Worm (Caenorhabditis elegans): ENCODE data around the gene com-1.
A peak's percentile ranks its signal among the peaks of the same experiment; 100 is the strongest.

The com-1 gene

ce11 chrIII:10923539-10923938 is 27.4 kb downstream of the com-1 start:
- no peak for TF ChIP-seq ztf-11 (tag; optimal IDR thresholded peaks at IDR 0.05)
- no peak for TF ChIP-seq lsy-2 (tag; optimal IDR thresholded peaks at IDR 0.05)
- TF ChIP-seq mep-1 (tag; optimal IDR thresholded peaks at IDR 0.05), result no peak
- TF ChIP-seq M03D4.4 (tag; optimal IDR thresholded peaks at IDR 0.05), result no peak
- no peak for TF ChIP-seq mls-2 (tag; optimal IDR thresholded peaks at IDR 0.05)
- TF ChIP-seq unc-62 (GFP tag; optimal IDR thresholded peaks at IDR 0.05), result no peak
- TF ChIP-seq bed-3 (GFP tag; optimal IDR thresholded peaks at IDR 0.05), result no peak
- no peak for TF ChIP-seq drap-1 (GFP tag; optimal IDR thresholded peaks at IDR 0.05)
- TF ChIP-seq blmp-1 (tag; optimal IDR thresholded peaks at IDR 0.05), result no peak
- TF ChIP-seq ceh-83 (GFP tag; optimal IDR thresholded peaks at IDR 0.05), result no peak
- TF ChIP-seq unc-39 (tag; optimal IDR thresholded peaks at IDR 0.05), result no peak
- no peak for TF ChIP-seq nhr-2 (tag; optimal IDR thresholded peaks at IDR 0.05)
- no peak for TF ChIP-seq hlh-1 (tag; optimal IDR thresholded peaks at IDR 0.05)
- TF ChIP-seq elt-3 (tag; optimal IDR thresholded peaks at IDR 0.05), result no peak
- no peak for TF ChIP-seq cnd-1 (tag; optimal IDR thresholded peaks at IDR 0.05)
- no peak for TF ChIP-seq sptf-1 (tag; optimal IDR thresholded peaks at IDR 0.05)

ce11 chrIII:10930850-10931249 is 34.7 kb downstream of the com-1 start, which contains the start of gene M142.5:
TSS of gene M142.5 (plus strand) at chrIII:10931201.
- TF ChIP-seq unc-120 (tag; optimal IDR thresholded peaks at IDR 0.05; ENCODE audit: poor library complexity, severe bottlenecking), result peak; percentile 60
- no peak for TF ChIP-seq flh-1 (GFP tag; optimal IDR thresholded peaks at IDR 0.05)
- TF ChIP-seq unc-39 (tag; optimal IDR thresholded peaks at IDR 0.05), result no peak
- TF ChIP-seq nhr-2 (tag; optimal IDR thresholded peaks at IDR 0.05), result no peak
- no peak for TF ChIP-seq nhr-76 (tag; optimal IDR thresholded peaks at IDR 0.05)
- no peak for TF ChIP-seq ham-2 (GFP tag; optimal IDR thresholded peaks at IDR 0.05)
- no peak for TF ChIP-seq nhr-12 (tag; optimal IDR thresholded peaks at IDR 0.05)
- peak; percentile 30 for TF ChIP-seq pha-4 (tag; optimal IDR thresholded peaks at IDR 0.05)
- TF ChIP-seq ceh-43 (GFP tag; optimal IDR thresholded peaks at IDR 0.05), result no peak
- no peak for TF ChIP-seq mab-5 (tag; optimal IDR thresholded peaks at IDR 0.05)
- TF ChIP-seq unc-62 (GFP tag; optimal IDR thresholded peaks at IDR 0.05), result no peak
- no peak for TF ChIP-seq ceh-83 (GFP tag; optimal IDR thresholded peaks at IDR 0.05)
- TF ChIP-seq elt-3 (tag; optimal IDR thresholded peaks at IDR 0.05), result no peak
- TF ChIP-seq lsy-2 (tag; optimal IDR thresholded peaks at IDR 0.05), result peak; percentile 2
- TF ChIP-seq lin-13 (tag; optimal IDR thresholded peaks at IDR 0.05), result peak; percentile 48
- TF ChIP-seq bed-3 (GFP tag; optimal IDR thresholded peaks at IDR 0.05), result no peak
- TF ChIP-seq sem-2 (GFP tag; optimal IDR thresholded peaks at IDR 0.05), result no peak
- no peak for TF ChIP-seq ces-1 (GFP tag; optimal IDR thresholded peaks at IDR 0.05)
- no peak for TF ChIP-seq elt-1 (tag; optimal IDR thresholded peaks at IDR 0.05; ENCODE audit: borderline replicate concordance, insufficient read depth)
- TF ChIP-seq nhr-28 (tag; optimal IDR thresholded peaks at IDR 0.05), result no peak
- TF ChIP-seq hlh-1 (tag; optimal IDR thresholded peaks at IDR 0.05), result peak; percentile 49
- TF ChIP-seq cnd-1 (tag; optimal IDR thresholded peaks at IDR 0.05), result no peak

ce11 chrIII:10933331-10933730 is 37.2 kb downstream of the com-1 start, which contains the start of gene M142.8:
TSS of gene M142.8 (plus strand) at chrIII:10933631.
- TF ChIP-seq blmp-1 (tag; optimal IDR thresholded peaks at IDR 0.05) (no peak), nhr-2 (tag; optimal IDR thresholded peaks at IDR 0.05) (no peak), ceh-83 (GFP tag; optimal IDR thresholded peaks at IDR 0.05) (no peak), cnd-1 (tag; optimal IDR thresholded peaks at IDR 0.05) (no peak)

- TF ChIP-seq tbx-8 (GFP tag; optimal IDR thresholded peaks at IDR 0.05), result no peak
- no peak for TF ChIP-seq nhr-12 (tag; optimal IDR thresholded peaks at IDR 0.05)
- TF ChIP-seq nhr-237 (tag; optimal IDR thresholded peaks at IDR 0.05), result no peak
- TF ChIP-seq hlh-1 (tag; optimal IDR thresholded peaks at IDR 0.05), result no peak
- no peak for TF ChIP-seq nhr-76 (tag; optimal IDR thresholded peaks at IDR 0.05)
- TF ChIP-seq ceh-83 (GFP tag; optimal IDR thresholded peaks at IDR 0.05), result no peak
- no peak for TF ChIP-seq mep-1 (tag; optimal IDR thresholded peaks at IDR 0.05)
Observed at ce11 chrIII:10935944-10936343, 39.8 kb downstream of the com-1 start, which contains the start of gene rle-1. TSS of gene rle-1 (plus strand) at chrIII:10936244.

ce11 chrIII:10939184-10939583 is 43.0 kb downstream of the com-1 start:
- TF ChIP-seq tbx-8 (GFP tag; optimal IDR thresholded peaks at IDR 0.05) (no peak), bed-3 (GFP tag; optimal IDR thresholded peaks at IDR 0.05) (no peak), M03D4.4 (tag; optimal IDR thresholded peaks at IDR 0.05) (no peak), ceh-43 (GFP tag; optimal IDR thresholded peaks at IDR 0.05) (no peak), ztf-11 (tag; optimal IDR thresholded peaks at IDR 0.05) (no peak), nhr-12 (tag; optimal IDR thresholded peaks at IDR 0.05) (no peak), blmp-1 (tag; optimal IDR thresholded peaks at IDR 0.05) (no peak), lsy-2 (tag; optimal IDR thresholded peaks at IDR 0.05) (no peak), mep-1 (tag; optimal IDR thresholded peaks at IDR 0.05) (no peak), hlh-1 (tag; optimal IDR thresholded peaks at IDR 0.05) (no peak), zip-8 (tag; optimal IDR thresholded peaks at IDR 0.05) (no peak), ceh-83 (GFP tag; optimal IDR thresholded peaks at IDR 0.05) (no peak), nhr-2 (tag; optimal IDR thresholded peaks at IDR 0.05) (no peak), unc-39 (tag; optimal IDR thresholded peaks at IDR 0.05) (no peak), mls-2 (tag; optimal IDR thresholded peaks at IDR 0.05) (no peak)

Data from whole organism, mixed stage, embryonic.